Fruit fly (Drosophila melanogaster) whole organism, embryonic: ENCODE measurements around the gene CG31775.

ENCODE experiments used
- ATbp ChIP-seq: fragments of 200-800 bp; sonication (Bioruptor generic); optimal IDR thresholded peaks from 2 replicates; lab custom pipeline; 2017; ENCODE audit warnings: missing biosample characterization, mild to moderate bottlenecking, missing genetic modification characterization, missing genetic modification reagents
- Abd-B ChIP-seq: fragments of 200-800 bp; sonication (Bioruptor generic); optimal IDR thresholded peaks from 2 replicates; lab custom pipeline; 2018; ENCODE audit warnings: missing biosample characterization, mild to moderate bottlenecking, missing genetic modification characterization, moderate library complexity
- CG10147 ChIP-seq: fragments of 200-800 bp; sonication (Bioruptor generic); optimal IDR thresholded peaks from 2 replicates; lab custom pipeline; 2019; ENCODE audit warnings: missing biosample characterization, mild to moderate bottlenecking, missing genetic modification characterization, moderate library complexity
- CG10979 ChIP-seq: fragments of 200-800 bp; sonication (Bioruptor generic); optimal IDR thresholded peaks from 2 replicates; lab custom pipeline; 2018; ENCODE audit warnings: missing biosample characterization, mild to moderate bottlenecking, missing genetic modification characterization, moderate library complexity
- CG11398 ChIP-seq: fragments of 200-800 bp; sonication (Bioruptor generic); optimal IDR thresholded peaks from 2 replicates; lab custom pipeline; 2016; ENCODE audit warnings: missing biosample characterization, missing genetic modification characterization
- CG12219 ChIP-seq: fragments of 200-800 bp; sonication (Bioruptor generic); optimal IDR thresholded peaks from 3 replicates; lab custom pipeline; 2018; ENCODE audit warnings: missing biosample characterization, mild to moderate bottlenecking, missing genetic modification characterization
- CG12769 ChIP-seq: fragments of 200-800 bp; sonication (Bioruptor generic); optimal IDR thresholded peaks from 2 replicates; lab custom pipeline; 2019; ENCODE audit warnings: missing biosample characterization, mild to moderate bottlenecking, missing genetic modification characterization, moderate library complexity
- CG12942 ChIP-seq: fragments of 200-800 bp; sonication (Bioruptor generic); optimal IDR thresholded peaks from 3 replicates; lab custom pipeline; 2016; ENCODE audit warnings: missing biosample characterization, missing genetic modification characterization
- CG13775 ChIP-seq: fragments of 200-800 bp; sonication (Bioruptor generic); optimal IDR thresholded peaks from 3 replicates; lab custom pipeline; 2017; ENCODE audit warnings: missing biosample characterization, mild to moderate bottlenecking, missing genetic modification characterization
- CG14014 ChIP-seq: fragments of 200-800 bp; sonication (Bioruptor generic); IDR thresholded peaks from 2 replicates; pipeline ENCODE4 v1.3.6; 2022; ENCODE audit warnings: missing biosample characterization, missing genetic modification characterization
- CG14050 ChIP-seq: fragments of 200-800 bp; sonication (Bioruptor generic); IDR thresholded peaks from 3 replicates; pipeline ENCODE4 v1.3.6; 2022; ENCODE audit warnings: missing biosample characterization, missing genetic modification characterization
- CG15696 ChIP-seq: fragments of 200-800 bp; sonication (Bioruptor generic); optimal IDR thresholded peaks from 2 replicates; lab custom pipeline; 2019; ENCODE audit warnings: missing biosample characterization, mild to moderate bottlenecking, missing genetic modification characterization, moderate library complexity
- CG1603 ChIP-seq: fragments of 200-800 bp; sonication (Bioruptor generic); optimal IDR thresholded peaks from 2 replicates; lab custom pipeline; 2019; ENCODE audit warnings: missing biosample characterization, mild to moderate bottlenecking, missing genetic modification characterization, moderate library complexity
- CG30431 ChIP-seq: fragments of 200-800 bp; sonication (Bioruptor generic); optimal IDR thresholded peaks from 2 replicates; lab custom pipeline; 2017; ENCODE audit warnings: missing biosample characterization, missing genetic modification characterization
- CG31388 ChIP-seq: fragments of 200-800 bp; sonication (Bioruptor generic); optimal IDR thresholded peaks from 2 replicates; lab custom pipeline; 2016; ENCODE audit warnings: missing biosample characterization, missing genetic modification characterization
- CG34376 ChIP-seq: fragments of 200-800 bp; sonication (Bioruptor generic); optimal IDR thresholded peaks from 2 replicates; lab custom pipeline; 2018; ENCODE audit warnings: missing biosample characterization, mild to moderate bottlenecking, missing genetic modification characterization
- CG4617 ChIP-seq: fragments of 200-800 bp; sonication (Bioruptor generic); optimal IDR thresholded peaks from 3 replicates; lab custom pipeline; 2016; ENCODE audit warnings: missing biosample characterization, missing genetic modification characterization, borderline replicate concordance
- CG4707 ChIP-seq: fragments of 200-800 bp; sonication (Bioruptor generic); optimal IDR thresholded peaks from 2 replicates; lab custom pipeline; 2018; ENCODE audit warnings: missing biosample characterization, mild to moderate bottlenecking, missing genetic modification characterization, moderate library complexity
- CG7556 ChIP-seq: fragments of 200-800 bp; sonication (Bioruptor generic); optimal IDR thresholded peaks from 2 replicates; lab custom pipeline; 2017; ENCODE audit warnings: missing biosample characterization, mild to moderate bottlenecking, missing genetic modification characterization
- CG8290 ChIP-seq, 3 experiments: fragments of 200-800 bp; sonication (Bioruptor generic); optimal IDR thresholded peaks; 2 replicates each; lab custom pipeline; 2016 to 2019; ENCODE audit warnings: missing biosample characterization in 3 of 3, missing genetic modification characterization in 3 of 3, mild to moderate bottlenecking in 2 of 3, moderate library complexity in 1 of 3
- CG8924 ChIP-seq: fragments of 200-800 bp; optimal IDR thresholded peaks from 3 replicates; lab custom pipeline; 2019; ENCODE audit warnings: missing biosample characterization, mild to moderate bottlenecking, missing genetic modification characterization, moderate library complexity
- Fer1 ChIP-seq: fragments of 200-800 bp; sonication (Bioruptor generic); optimal IDR thresholded peaks from 2 replicates; lab custom pipeline; 2017; ENCODE audit warnings: missing biosample characterization, mild to moderate bottlenecking, missing genetic modification characterization
- HLHmδ ChIP-seq: fragments of 200-800 bp; sonication (Bioruptor generic); optimal IDR thresholded peaks from 2 replicates; lab custom pipeline; 2018; ENCODE audit warnings: missing biosample characterization, mild to moderate bottlenecking, missing genetic modification characterization, moderate library complexity
- Lhr ChIP-seq: fragments of 200-800 bp; sonication (Bioruptor generic); optimal IDR thresholded peaks from 3 replicates; lab custom pipeline; 2017; ENCODE audit warnings: mild to moderate bottlenecking, missing biosample characterization, missing genetic modification reagents, missing genetic modification characterization
- Max ChIP-seq: fragments of 200-800 bp; sonication (Bioruptor generic); optimal IDR thresholded peaks from 2 replicates; lab custom pipeline; 2016; ENCODE audit warnings: missing biosample characterization, mild to moderate bottlenecking, missing genetic modification characterization
- Opbp ChIP-seq: fragments of 200-800 bp; sonication (Bioruptor generic); IDR thresholded peaks from 3 replicates; pipeline ENCODE4 v1.3.6; 2022; ENCODE audit warnings: missing biosample characterization, missing genetic modification characterization; ENCODE audit not compliant: partially characterized antibody
- Optix ChIP-seq: fragments of 200-800 bp; sonication (Bioruptor generic); IDR thresholded peaks from 3 replicates; pipeline ENCODE4 v1.3.6; 2022; ENCODE audit warnings: missing biosample characterization, missing genetic modification characterization
- Pdp1 ChIP-seq, 2 experiments: fragments of 200-800 bp; sonication (Bioruptor generic); optimal IDR thresholded peaks; 3 replicates each; lab custom pipeline; 2016; ENCODE audit warnings: missing biosample characterization in 2 of 2, missing genetic modification characterization in 2 of 2, mild to moderate bottlenecking in 1 of 2, moderate library complexity in 1 of 2
- Scr ChIP-seq: fragments of 200-800 bp; sonication (Bioruptor generic); IDR thresholded peaks from 2 replicates; pipeline ENCODE4 v1.3.6; 2022; ENCODE audit warnings: missing biosample characterization, missing genetic modification characterization; ENCODE audit not compliant: partially characterized antibody
- ap ChIP-seq: fragments of 200-800 bp; sonication (Bioruptor generic); IDR thresholded peaks from 2 replicates; pipeline ENCODE4 v1.3.6; 2022; ENCODE audit warnings: missing biosample characterization, missing genetic modification characterization
- bcd ChIP-seq: fragments of 200-800 bp; sonication (Bioruptor generic); optimal IDR thresholded peaks from 2 replicates; lab custom pipeline; 2017; ENCODE audit warnings: missing biosample characterization, mild to moderate bottlenecking, missing genetic modification characterization
- br ChIP-seq: fragments of >200 bp; optimal IDR thresholded peaks from 2 replicates; lab custom pipeline; 2017
- da ChIP-seq: fragments of 200-800 bp; sonication (Bioruptor generic); optimal IDR thresholded peaks from 2 replicates; lab custom pipeline; 2016; ENCODE audit warnings: missing biosample characterization, missing genetic modification characterization
- dimm ChIP-seq: fragments of 200-800 bp; sonication (Bioruptor generic); IDR thresholded peaks from 2 replicates; pipeline ENCODE4 v1.3.6; 2022; ENCODE audit warnings: missing biosample characterization, missing genetic modification characterization
- fd96Cb ChIP-seq: fragments of 200-800 bp; sonication (Bioruptor generic); optimal IDR thresholded peaks from 2 replicates; lab custom pipeline; 2018; ENCODE audit warnings: missing biosample characterization, mild to moderate bottlenecking, missing genetic modification characterization, moderate library complexity
- jing ChIP-seq: fragments of 200-800 bp; sonication (Bioruptor generic); optimal IDR thresholded peaks from 2 replicates; lab custom pipeline; 2018; ENCODE audit warnings: missing biosample characterization, mild to moderate bottlenecking, missing genetic modification characterization
- otp ChIP-seq: fragments of 200-800 bp; sonication (Bioruptor generic); IDR thresholded peaks from 3 replicates; pipeline ENCODE4, ENCODE4 v1.3.6; 2022; ENCODE audit warnings: missing biosample characterization, missing genetic modification characterization
- phol ChIP-seq: fragments of 200-800 bp; sonication (Bioruptor generic); optimal IDR thresholded peaks from 3 replicates; lab custom pipeline; 2018; ENCODE audit warnings: missing biosample characterization, mild to moderate bottlenecking, missing genetic modification characterization, moderate library complexity
- repo ChIP-seq: fragments of 200-800 bp; sonication (Bioruptor generic); optimal IDR thresholded peaks from 2 replicates; lab custom pipeline; 2016; ENCODE audit warnings: missing biosample characterization, missing genetic modification characterization
- run ChIP-seq: fragments of 200-800 bp; sonication (Bioruptor generic); optimal IDR thresholded peaks from 3 replicates; lab custom pipeline; 2018; ENCODE audit warnings: missing biosample characterization, mild to moderate bottlenecking, missing genetic modification characterization
- salm ChIP-seq: fragments of 200-800 bp; sonication (Bioruptor generic); optimal IDR thresholded peaks from 2 replicates; lab custom pipeline; 2018; ENCODE audit warnings: missing biosample characterization, mild to moderate bottlenecking, missing genetic modification characterization
- sc ChIP-seq, 3 experiments: fragments of >200 bp in 2 of 3; fragments of 200-800 bp in 1 of 3; sonication (Bioruptor generic) in 1 of 3; optimal IDR thresholded peaks; 2 replicates in 2 of 3; 3 replicates in 1 of 3; lab custom pipeline; 2017; ENCODE audit warnings: mild to moderate bottlenecking in 1 of 3, missing biosample characterization in 1 of 3, missing genetic modification characterization in 1 of 3, missing genetic modification reagents in 1 of 3
- sr ChIP-seq: fragments of 200-800 bp; sonication (Bioruptor generic); IDR thresholded peaks from 3 replicates; pipeline ENCODE4 v1.3.6; 2022; ENCODE audit warnings: missing biosample characterization, missing genetic modification characterization
- ssp ChIP-seq: fragments of 200-800 bp; sonication (Bioruptor generic); IDR thresholded peaks from 2 replicates; pipeline ENCODE4 v1.3.6; 2022; ENCODE audit warnings: missing biosample characterization, missing genetic modification characterization
- trh ChIP-seq: fragments of 200-800 bp; sonication (Bioruptor generic); optimal IDR thresholded peaks from 2 replicates; lab custom pipeline; 2016; ENCODE audit warnings: missing biosample characterization, missing genetic modification characterization
- twi ChIP-seq: fragments of 200-800 bp; optimal IDR thresholded peaks from 2 replicates; lab custom pipeline; 2019; ENCODE audit warnings: missing biosample characterization, mild to moderate bottlenecking, missing genetic modification characterization, moderate library complexity
- tx ChIP-seq: fragments of 200-800 bp; sonication (Bioruptor generic); optimal IDR thresholded peaks from 2 replicates; lab custom pipeline; 2016; ENCODE audit warnings: missing biosample characterization, missing genetic modification characterization
- unpg ChIP-seq: fragments of 200-800 bp; sonication (Bioruptor generic); optimal IDR thresholded peaks from 3 replicates; lab custom pipeline; 2018; ENCODE audit warnings: missing biosample characterization, mild to moderate bottlenecking, missing genetic modification characterization, moderate library complexity
- vvl ChIP-seq: fragments of 200-800 bp; sonication (Bioruptor generic); IDR thresholded peaks from 2 replicates; pipeline ENCODE4 v1.3.6; 2022; ENCODE audit warnings: missing biosample characterization, missing genetic modification characterization

CG31775 gene

DNA sequence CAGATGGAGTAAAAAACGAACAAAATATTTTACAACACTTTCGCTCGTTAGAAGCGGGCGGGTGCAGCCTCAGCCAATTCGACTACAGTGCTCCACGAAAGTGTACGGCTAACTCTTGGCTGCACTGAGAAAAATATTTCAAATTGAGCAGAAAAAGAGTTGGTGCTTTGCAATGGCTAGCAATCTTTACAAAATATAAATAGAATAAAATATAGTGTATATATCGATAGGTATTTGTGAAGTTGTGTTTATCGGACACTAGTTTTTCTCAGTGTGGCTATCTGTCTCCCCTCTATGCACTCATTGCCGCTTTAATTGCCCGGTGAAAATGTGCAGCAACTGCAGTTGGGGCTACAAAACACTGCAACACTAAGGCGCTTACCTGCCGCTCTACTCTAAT, 36.1 kb downstream of the CG31775 start (continued):
- peak; percentile 77 for TF ChIP-seq Abd-B (GFP tag; lab: Kevin White, UChicago)
- peak; percentile 21 for TF ChIP-seq CG4617 (GFP tag; lab: Kevin White, UChicago)
- peak; percentile 36 for TF ChIP-seq Max (GFP tag; lab: Kevin White, UChicago)
- peak; percentile 89 for TF ChIP-seq CG1603 (tag; lab: Kevin White, UChicago)
- TF ChIP-seq repo = no peak
- TF ChIP-seq Fer1 (GFP tag; lab: Kevin White, UChicago) = no peak
- peak; percentile 56 for TF ChIP-seq Lhr
- TF ChIP-seq CG14050 (GFP tag; lab: Robert Waterston, UW) = peak; percentile 43; the same call in 1 of the 3 replicates
- TF ChIP-seq salm (tag; lab: Kevin White, UChicago) = peak; percentile 52
- peak; percentile 49 for TF ChIP-seq trh
- no peak for TF ChIP-seq tx
- TF ChIP-seq vvl (GFP tag; lab: Robert Waterston, UW) = peak; percentile 80
- peak; percentile 33 for TF ChIP-seq twi (tag; lab: Kevin White, UChicago)
- peak; percentile 75 for TF ChIP-seq unpg (GFP tag; lab: Kevin White, UChicago)
- TF ChIP-seq Pdp1 (GFP tag; optimal IDR thresholded peaks at IDR 0.05; lab: Kevin White, UChicago) = peak; percentile 19 to 23
- TF ChIP-seq ATbp (GFP tag; lab: Kevin White, UChicago) = peak; percentile 84
- peak; percentile 30 for TF ChIP-seq CG8290 (GFP tag; optimal IDR thresholded peaks at IDR 0.05; lab: Kevin White, UChicago)
- peak in 1 of 2 experiments; percentile 60 for TF ChIP-seq CG8290 (tag; optimal IDR thresholded peaks at IDR 0.05; lab: Kevin White, UChicago)
- TF ChIP-seq br (lab: Kevin White, UChicago) = no peak
- no peak for TF ChIP-seq HLHmδ (GFP tag; lab: Kevin White, UChicago)
- peak; percentile 49; the same call in 1 of the 2 replicates for TF ChIP-seq ssp
- peak; percentile 49 for TF ChIP-seq CG12769 (tag; lab: Kevin White, UChicago)
- peak; percentile 23 for TF ChIP-seq bcd (GFP tag; lab: Kevin White, UChicago)
- TF ChIP-seq CG7556 (GFP tag; lab: Kevin White, UChicago) = peak; percentile 44
- no peak for TF ChIP-seq CG15696
- TF ChIP-seq otp = peak; percentile 72
- TF ChIP-seq CG30431 (GFP tag; lab: Kevin White, UChicago) = peak; percentile 73
- peak; percentile 38 for TF ChIP-seq CG4707
- TF ChIP-seq CG13775 (GFP tag; lab: Kevin White, UChicago) = peak; percentile 46
- peak; percentile 68 for TF ChIP-seq jing (GFP tag; lab: Kevin White, UChicago)
- TF ChIP-seq CG10147 (GFP tag; lab: Kevin White, UChicago) = peak; percentile 28
- no peak for TF ChIP-seq CG34376 (GFP tag; lab: Kevin White, UChicago)
- TF ChIP-seq fd96Cb (tag; lab: Kevin White, UChicago) = peak; percentile 56
- peak; percentile 73 for TF ChIP-seq Optix
- TF ChIP-seq sc (optimal IDR thresholded peaks at IDR 0.05; lab: Kevin White, UChicago) = no peak
- peak; percentile 66 for TF ChIP-seq sc (GFP tag; optimal IDR thresholded peaks at IDR 0.05; lab: Kevin White, UChicago)
- no peak for TF ChIP-seq CG31388 (GFP tag; lab: Kevin White, UChicago)
- TF ChIP-seq CG12219 (GFP tag; lab: Kevin White, UChicago) = peak; percentile 50
- peak; percentile 69 for TF ChIP-seq CG10979 (tag; lab: Kevin White, UChicago)
- TF ChIP-seq da (GFP tag; lab: Kevin White, UChicago) = no peak
- TF ChIP-seq CG8924 (tag; lab: Kevin White, UChicago) = peak; percentile 47
- no peak for TF ChIP-seq Scr (GFP tag; lab: Robert Waterston, UW)
- TF ChIP-seq CG11398 (GFP tag; lab: Kevin White, UChicago) = no peak
- 0 out of 3 replicates have a peak, but pooled peaks have one; percentile 26 for TF ChIP-seq sr (GFP tag; lab: Robert Waterston, UW)
- TF ChIP-seq phol (tag; lab: Kevin White, UChicago) = peak; percentile 2
- TF ChIP-seq Opbp (GFP tag; lab: Robert Waterston, UW) = no peak
- TF ChIP-seq dimm = peak; percentile 52
- peak; percentile 18 for TF ChIP-seq CG12942
- peak; percentile 54 for TF ChIP-seq ap (GFP tag; lab: Robert Waterston, UW)
- peak; percentile 24; the same call in 1 of the 2 replicates for TF ChIP-seq CG14014
- peak; percentile 26 for TF ChIP-seq run (tag; lab: Kevin White, UChicago)
